Worm (Caenorhabditis elegans): ENCODE measurements around the gene W02A2.9.

DNA sequence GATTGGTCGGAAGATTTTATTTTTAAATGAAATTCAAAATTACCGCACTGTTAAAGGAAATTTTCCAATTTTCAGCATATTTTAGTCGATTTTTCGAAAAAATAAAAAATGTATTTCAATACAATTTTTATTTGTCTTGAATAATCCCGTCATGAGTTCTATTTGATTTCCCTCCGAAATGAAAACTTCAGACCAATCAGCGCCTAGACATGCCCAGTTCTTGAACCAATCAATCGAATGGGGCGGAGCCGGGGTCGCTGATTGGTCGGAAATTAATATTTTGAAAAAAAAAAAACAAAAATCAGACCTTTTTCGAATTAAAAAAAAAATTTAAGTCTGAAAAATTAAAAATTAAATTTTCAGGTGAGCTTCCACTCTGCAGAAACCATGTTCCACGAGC is 37.8 kb upstream of the W02A2.9 start:
- no peak for TF ChIP-seq klf-2 (GFP tag; conservative IDR thresholded peaks at IDR 0.05)
- TF ChIP-seq ref-1 (GFP tag; conservative IDR thresholded peaks at IDR 0.05), result no peak
- no peak for TF ChIP-seq flt-1 (GFP tag; IDR thresholded peaks at IDR 0.05)
- no peak for TF ChIP-seq cog-1 (tag; optimal IDR thresholded peaks at IDR 0.05)
- no peak for TF ChIP-seq ztf-23 (GFP tag; IDR thresholded peaks at IDR 0.05)
- no peak for TF ChIP-seq T22C8.4 (GFP tag; IDR thresholded peaks at IDR 0.05)
- TF ChIP-seq ztf-29 (GFP tag; IDR thresholded peaks at IDR 0.05), result no peak
- TF ChIP-seq tab-1 (GFP tag; IDR thresholded peaks at IDR 0.05), result no peak

Data from whole organism, midembryonic.